Fruit fly (Drosophila melanogaster): Measurements from ENCODE around the gene AsnS.

Gene AsnS

DNA sequence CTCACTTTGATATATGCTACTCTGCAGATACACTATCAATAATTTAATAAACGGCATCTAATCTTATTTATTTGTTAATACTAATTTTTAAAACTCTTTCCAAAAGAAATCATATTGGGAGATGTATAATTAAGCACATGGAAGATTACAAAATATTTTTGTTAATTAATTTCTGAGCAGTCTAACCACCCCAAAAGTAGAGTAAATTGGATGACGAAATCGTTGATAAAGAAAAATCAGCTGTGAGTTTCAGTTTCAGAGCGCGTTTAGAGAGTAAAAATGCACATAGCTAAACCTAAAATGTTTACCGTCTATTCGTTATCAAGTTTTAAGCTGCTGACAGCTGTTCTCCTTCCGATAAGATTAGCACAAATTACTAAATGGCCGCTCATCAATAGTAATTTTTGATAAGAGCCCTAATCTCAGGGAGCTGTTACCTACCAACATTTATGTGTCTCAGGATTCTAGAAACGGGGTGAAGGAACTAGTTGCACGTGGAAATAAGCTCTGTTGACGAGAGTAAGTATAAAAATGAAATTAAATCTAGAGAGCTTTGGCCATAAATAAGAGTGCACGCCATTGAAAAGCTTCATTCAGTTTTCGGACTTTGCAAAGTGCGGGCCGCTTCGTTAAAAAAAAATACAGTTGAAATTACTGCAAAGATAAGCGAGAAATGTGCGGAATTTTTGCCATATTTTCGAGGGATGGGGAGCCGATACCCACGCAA is at the start of gene AsnS, which contains the start of gene chb:
Gene AsnS (plus strand): TSS at position 592 of the 727 bp plus-strand sequence.
Gene chb (plus strand): TSS at position 327 of the 727 bp plus-strand sequence.
- no peak for TF ChIP-seq usp (GFP tag; optimal IDR thresholded peaks at IDR 0.05)
- TF ChIP-seq EcR (GFP tag; optimal IDR thresholded peaks at IDR 0.05) = peak in 1 of 2 experiments; percentile 6
- TF ChIP-seq Dll (optimal IDR thresholded peaks at IDR 0.05) = no peak
- TF ChIP-seq psq (optimal IDR thresholded peaks at IDR 0.05) = no peak
- no peak for TF ChIP-seq pan (optimal IDR thresholded peaks at IDR 0.05)

DNA sequence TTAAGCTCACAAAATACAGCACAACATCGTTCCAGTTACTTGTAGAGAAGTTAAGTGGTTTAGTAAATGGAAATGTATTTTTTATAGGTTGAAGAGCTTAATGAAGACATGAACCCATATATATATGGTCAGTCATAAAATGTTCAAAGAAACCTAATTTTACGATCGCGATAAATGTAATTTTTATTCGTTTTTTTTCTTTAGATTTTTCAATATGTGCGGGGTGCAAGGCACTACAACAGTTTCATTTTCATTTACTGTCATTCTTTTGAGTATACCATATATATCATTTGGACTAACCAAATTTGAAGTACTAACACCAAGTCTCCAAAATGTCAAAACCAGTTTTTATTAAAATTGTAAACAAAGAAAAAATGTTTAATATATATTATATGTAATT is 49.5 kb upstream of the AsnS start, which contains the start of gene CG33284:
Gene CG33284 (plus strand): TSS at position 301 of the 400 bp plus-strand sequence.
- TF ChIP-seq pan (optimal IDR thresholded peaks at IDR 0.05) = no peak
- no peak for TF ChIP-seq EcR (GFP tag; optimal IDR thresholded peaks at IDR 0.05)
- TF ChIP-seq psq (optimal IDR thresholded peaks at IDR 0.05) = no peak

dm6 chr3L:21129682-21130081 is 43.2 kb upstream of the AsnS start:
- TF ChIP-seq CG8478 (optimal IDR thresholded peaks at IDR 0.05) (no peak), Dll (optimal IDR thresholded peaks at IDR 0.05) (no peak), usp (GFP tag; optimal IDR thresholded peaks at IDR 0.05) (no peak), pan (optimal IDR thresholded peaks at IDR 0.05) (no peak), EcR (GFP tag; optimal IDR thresholded peaks at IDR 0.05) (no peak), psq (optimal IDR thresholded peaks at IDR 0.05) (no peak)

- TF ChIP-seq pan (optimal IDR thresholded peaks at IDR 0.05) (no peak), EcR (GFP tag; optimal IDR thresholded peaks at IDR 0.05) (no peak), psq (optimal IDR thresholded peaks at IDR 0.05) (no peak), CG8478 (optimal IDR thresholded peaks at IDR 0.05) (no peak), Dll (optimal IDR thresholded peaks at IDR 0.05) (no peak), usp (GFP tag; optimal IDR thresholded peaks at IDR 0.05) (no peak)
Observed at dm6 chr3L:21130839-21131410, 42.0 kb upstream of the AsnS start, which contains the start of gene ko. Gene ko (minus strand): TSS chr3L:21131159.

dm6 chr3L:21131427-21131826 is 41.5 kb upstream of the AsnS start, which contains the start of gene ICA69:
Gene ICA69 (plus strand): TSS chr3L:21131446.
- no peak for TF ChIP-seq EcR (GFP tag; optimal IDR thresholded peaks at IDR 0.05)
- TF ChIP-seq Dll (optimal IDR thresholded peaks at IDR 0.05) = no peak
- no peak for TF ChIP-seq pan (optimal IDR thresholded peaks at IDR 0.05)
- TF ChIP-seq CG8478 (optimal IDR thresholded peaks at IDR 0.05) = no peak
- no peak for TF ChIP-seq psq (optimal IDR thresholded peaks at IDR 0.05)
- TF ChIP-seq usp (GFP tag; optimal IDR thresholded peaks at IDR 0.05) = no peak

dm6 chr3L:21135850-21136249 is 37.1 kb upstream of the AsnS start:
- no peak for TF ChIP-seq psq (optimal IDR thresholded peaks at IDR 0.05)
- no peak for TF ChIP-seq usp (GFP tag; optimal IDR thresholded peaks at IDR 0.05)
- no peak for TF ChIP-seq Dll (optimal IDR thresholded peaks at IDR 0.05)
- TF ChIP-seq pan (optimal IDR thresholded peaks at IDR 0.05) = no peak
- TF ChIP-seq CG8478 (optimal IDR thresholded peaks at IDR 0.05) = no peak
- no peak for TF ChIP-seq EcR (GFP tag; optimal IDR thresholded peaks at IDR 0.05)

DNA sequence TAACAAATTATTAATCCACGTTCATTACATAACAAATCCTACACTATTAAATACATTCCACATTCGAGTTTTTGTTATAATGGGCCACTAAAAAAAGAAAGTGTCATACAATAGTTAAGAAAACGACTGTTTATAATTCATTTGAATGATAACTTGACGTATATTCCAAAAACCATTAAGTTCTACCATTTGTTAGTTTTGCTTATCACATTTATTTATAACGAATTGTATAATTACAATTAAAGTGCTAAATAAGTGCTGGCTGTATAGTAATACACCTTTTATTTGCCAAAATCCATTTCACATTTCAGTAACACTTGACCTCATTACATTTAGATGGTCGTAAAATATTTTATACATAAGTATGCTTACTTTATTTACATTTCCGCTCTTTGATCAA is 36.7 kb upstream of the AsnS start, which contains the start of gene CG10565:
Gene CG10565 (minus strand): TSS at position 101 of the 400 bp plus-strand sequence.
- TF ChIP-seq pan (optimal IDR thresholded peaks at IDR 0.05) = no peak
- TF ChIP-seq psq (optimal IDR thresholded peaks at IDR 0.05) = no peak
- TF ChIP-seq Dll (optimal IDR thresholded peaks at IDR 0.05) = no peak
- TF ChIP-seq CG8478 (optimal IDR thresholded peaks at IDR 0.05) = no peak
- no peak for TF ChIP-seq EcR (GFP tag; optimal IDR thresholded peaks at IDR 0.05)
- no peak for TF ChIP-seq usp (GFP tag; optimal IDR thresholded peaks at IDR 0.05)

dm6 chr3L:21145841-21146395 is 27.0 kb upstream of the AsnS start:
- TF ChIP-seq usp (GFP tag; optimal IDR thresholded peaks at IDR 0.05) = no peak
- no peak for TF ChIP-seq EcR (GFP tag; optimal IDR thresholded peaks at IDR 0.05)
- no peak for TF ChIP-seq CG8478 (optimal IDR thresholded peaks at IDR 0.05)

- TF ChIP-seq Dll (optimal IDR thresholded peaks at IDR 0.05) = no peak
- TF ChIP-seq psq (optimal IDR thresholded peaks at IDR 0.05) = no peak
- no peak for TF ChIP-seq CG8478 (optimal IDR thresholded peaks at IDR 0.05)
- no peak for TF ChIP-seq EcR (GFP tag; optimal IDR thresholded peaks at IDR 0.05)
- no peak for TF ChIP-seq pan (optimal IDR thresholded peaks at IDR 0.05)
- no peak for TF ChIP-seq usp (GFP tag; optimal IDR thresholded peaks at IDR 0.05)
Observed at dm6 chr3L:21171905-21172304, 1.0 kb upstream of the AsnS start, which contains the start of gene Ac78C. Gene Ac78C (minus strand): TSS chr3L:21171930.

- TF ChIP-seq pan (optimal IDR thresholded peaks at IDR 0.05) (no peak), psq (optimal IDR thresholded peaks at IDR 0.05) (no peak), EcR (GFP tag; optimal IDR thresholded peaks at IDR 0.05) (no peak), usp (GFP tag; optimal IDR thresholded peaks at IDR 0.05) (no peak), CG8478 (optimal IDR thresholded peaks at IDR 0.05) (no peak), Dll (optimal IDR thresholded peaks at IDR 0.05) (no peak)
Observed at dm6 chr3L:21174962-21175361, 2.0 kb downstream of the AsnS start.

DNA sequence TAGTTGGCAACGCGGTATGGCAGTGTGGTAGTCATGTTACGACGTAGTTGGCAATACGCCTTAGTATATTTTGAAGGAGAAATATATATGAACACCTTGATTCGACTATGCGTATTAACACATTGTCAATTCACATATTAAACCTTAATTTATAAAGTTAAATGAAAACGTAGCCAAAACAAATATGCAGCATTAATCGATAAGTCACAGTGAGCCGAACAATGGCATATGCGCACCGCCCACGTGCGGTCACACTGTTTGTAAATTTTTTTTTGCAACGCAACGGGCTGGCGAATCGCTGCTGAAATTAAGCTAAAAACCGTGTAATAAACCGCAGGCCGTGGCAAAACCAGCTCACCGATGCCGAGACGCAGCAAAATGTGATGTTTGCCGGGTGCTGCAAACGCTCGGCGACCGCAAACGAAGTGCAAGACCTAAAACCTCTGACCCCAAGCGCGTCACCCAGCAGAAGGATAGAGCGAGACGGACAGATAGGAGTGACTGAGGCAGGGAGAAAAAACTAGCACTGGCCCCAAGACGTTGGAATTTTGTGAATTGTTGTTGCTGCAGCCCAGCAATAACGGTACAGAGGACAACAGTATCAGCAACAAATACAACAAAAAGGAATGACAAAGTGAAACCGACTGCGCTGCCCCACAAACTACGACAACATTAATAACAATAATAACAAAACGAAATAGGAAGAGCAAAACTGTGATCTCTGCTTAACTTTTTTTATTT is 2.8 kb downstream of the AsnS start:
- TF ChIP-seq EcR (GFP tag; optimal IDR thresholded peaks at IDR 0.05) = no peak
- no peak for TF ChIP-seq usp (GFP tag; optimal IDR thresholded peaks at IDR 0.05)
- TF ChIP-seq CG8478 (optimal IDR thresholded peaks at IDR 0.05) = no peak
- no peak for TF ChIP-seq psq (optimal IDR thresholded peaks at IDR 0.05)
- TF ChIP-seq Dll (optimal IDR thresholded peaks at IDR 0.05) = no peak
- TF ChIP-seq pan (optimal IDR thresholded peaks at IDR 0.05) = no peak

Data from whole organism.